Worm (Caenorhabditis elegans) whole organism, midembryonic: Measurements from ENCODE around the gene hst-3.2.

Experiments used
- T22C8.4 ChIP-seq: fragments of 200-800 bp; sonication (Bioruptor generic); IDR thresholded peaks from 2 replicates; pipeline ENCODE4 v1.3.6; 2022; ENCODE audit warnings: missing genetic modification characterization, missing compliant biosample characterization
- flt-1 ChIP-seq: fragments of 200-800 bp; sonication (Bioruptor generic); IDR thresholded peaks from 2 replicates; pipeline ENCODE4 v1.3.6; 2022; ENCODE audit warnings: missing genetic modification characterization, missing compliant biosample characterization
- klf-2 ChIP-seq: fragments of 200-800 bp; sonication (Bioruptor generic); conservative IDR thresholded peaks from 2 replicates; pipeline ENCODE4 v1.3.6; 2022; ENCODE audit warnings: missing genetic modification reagents, missing genetic modification characterization, missing compliant biosample characterization
- med-1 ChIP-seq: sonication (generic microtip); optimal IDR thresholded peaks from 2 replicates; lab custom pipeline; 2017; ENCODE audit warnings: missing genetic modification characterization, mild to moderate bottlenecking, missing compliant biosample characterization, antibody characterized with exemption, missing genetic modification reagents; ENCODE audit not compliant: insufficient read depth

ce11 chrX:2927576-2927975, 3.8 kb upstream of the hst-3.2 start:
- TF ChIP-seq med-1 (GFP tag; lab: Kevin White, UChicago) (no peak), flt-1 (GFP tag; lab: Robert Waterston, UW) (no peak), klf-2 (GFP tag; lab: Robert Waterston, UW) (no peak), T22C8.4 (GFP tag; lab: Robert Waterston, UW) (no peak)
